Worm (Caenorhabditis elegans) whole organism, L4 larva: ENCODE measurements around the gene F22B5.4.

ENCODE experiments used
- R02D3.7 ChIP-seq: fragments of 150-350 bp; sonication (generic microtip); optimal IDR thresholded peaks from 3 replicates; lab custom pipeline; 2014; ENCODE audit warnings: missing biosample characterization, missing genetic modification characterization
- T26A8.4 ChIP-seq: fragments of 200-800 bp; sonication (Bioruptor generic); IDR thresholded peaks from 2 replicates; pipeline ENCODE4 v1.3.6; 2022; ENCODE audit warnings: missing genetic modification characterization, missing compliant biosample characterization
- Y105C5A.15 ChIP-seq: fragments of 200-800 bp; sonication (Bioruptor generic); IDR thresholded peaks from 2 replicates; pipeline ENCODE4 v1.3.6; 2022; ENCODE audit warnings: missing genetic modification characterization, missing compliant biosample characterization
- Y48G9A.11 ChIP-seq: fragments of 200-800 bp; sonication (Bioruptor generic); IDR thresholded peaks from 2 replicates; pipeline ENCODE4 v1.3.6; 2022; ENCODE audit warnings: missing genetic modification reagents, missing genetic modification characterization, missing compliant biosample characterization
- Y5F2A.4 ChIP-seq: fragments of 200-800 bp; sonication (Bioruptor generic); optimal IDR thresholded peaks from 2 replicates; lab custom pipeline; 2018; ENCODE audit warnings: mild to moderate bottlenecking, missing genetic modification characterization, missing compliant biosample characterization
- Y75B8A.6 ChIP-seq: fragments of 200-800 bp; sonication (Bioruptor generic); IDR thresholded peaks from 2 replicates; pipeline ENCODE4 v1.3.6; 2022; ENCODE audit warnings: missing genetic modification reagents, missing genetic modification characterization, missing compliant biosample characterization
- aha-1 ChIP-seq: fragments of 150-350 bp; peaks from one replicate; lab custom pipeline; 2014; ENCODE audit warnings: missing biosample characterization, missing genetic modification characterization
- ama-1 ChIP-seq: fragments of 150-350 bp; optimal IDR thresholded peaks from 2 replicates; lab custom pipeline; 2014; ENCODE audit warnings: inconsistent platforms, mixed read lengths
- attf-4 ChIP-seq: sonication (generic microtip); optimal IDR thresholded peaks from 3 replicates; lab custom pipeline; 2017; ENCODE audit warnings: missing biosample characterization, missing genetic modification characterization
- ceh-28 ChIP-seq: fragments of 150-350 bp; optimal IDR thresholded peaks from 2 replicates; lab custom pipeline; 2014; ENCODE audit warnings: missing biosample characterization, missing genetic modification reagents, missing genetic modification characterization
- ceh-32 ChIP-seq: sonication (generic microtip); optimal IDR thresholded peaks from 2 replicates; lab custom pipeline; 2016; ENCODE audit warnings: mild to moderate bottlenecking, missing genetic modification characterization, missing compliant biosample characterization; ENCODE audit not compliant: poor library complexity
- ceh-44 ChIP-seq: fragments of 200-800 bp; sonication (Bioruptor generic); IDR thresholded peaks from 2 replicates; pipeline ENCODE4 v1.3.6; 2022; ENCODE audit warnings: missing genetic modification reagents, missing genetic modification characterization, missing compliant biosample characterization
- ceh-62 ChIP-seq: sonication (generic microtip); optimal IDR thresholded peaks from 2 replicates; lab custom pipeline; 2017; ENCODE audit warnings: missing biosample characterization, missing genetic modification characterization
- cey-2 ChIP-seq: sonication (generic microtip); optimal IDR thresholded peaks from 3 replicates; lab custom pipeline; 2017; ENCODE audit warnings: missing genetic modification characterization, mild to moderate bottlenecking, missing compliant biosample characterization, antibody characterized with exemption, borderline replicate concordance; ENCODE audit not compliant: insufficient read depth
- daf-12 ChIP-seq: fragments of 150-350 bp; optimal IDR thresholded peaks from 2 replicates; lab custom pipeline; 2014; ENCODE audit warnings: missing biosample characterization, missing genetic modification reagents, missing genetic modification characterization
- daf-16 ChIP-seq, 3 experiments: sonication (generic microtip); optimal IDR thresholded peaks; 2 replicates each; lab custom pipeline; 2016 to 2017; ENCODE audit warnings: missing genetic modification characterization in 3 of 3, missing genetic modification reagents in 3 of 3, mild to moderate bottlenecking in 2 of 3, missing compliant biosample characterization in 2 of 3, missing biosample characterization in 1 of 3, moderate library complexity in 1 of 3
- daf-8 ChIP-seq: fragments of 200-800 bp; sonication (Bioruptor generic); IDR thresholded peaks from 2 replicates; pipeline ENCODE4 v1.3.6; 2022; ENCODE audit warnings: missing genetic modification characterization, missing compliant biosample characterization
- dmd-8 ChIP-seq: fragments of 200-800 bp; sonication (Bioruptor generic); IDR thresholded peaks from 2 replicates; pipeline ENCODE4 v1.3.6; 2022; ENCODE audit warnings: missing genetic modification characterization, missing compliant biosample characterization
- dpl-1 ChIP-seq: fragments of 150-350 bp; optimal IDR thresholded peaks from 2 replicates; lab custom pipeline; 2014; ENCODE audit warnings: missing biosample characterization, missing genetic modification reagents, missing genetic modification characterization
- duxl-1 ChIP-seq: sonication (generic microtip); optimal IDR thresholded peaks from 2 replicates; lab custom pipeline; 2016; ENCODE audit warnings: mild to moderate bottlenecking, missing genetic modification characterization, moderate library complexity, missing compliant biosample characterization; ENCODE audit not compliant: poor library complexity
- dve-1 ChIP-seq: sonication (generic microtip); optimal IDR thresholded peaks from 2 replicates; lab custom pipeline; 2017; ENCODE audit warnings: antibody characterized with exemption, mild to moderate bottlenecking, missing genetic modification characterization, missing compliant biosample characterization; ENCODE audit not compliant: insufficient read depth
- egl-27 ChIP-seq: sonication (generic microtip); optimal IDR thresholded peaks from 3 replicates; lab custom pipeline; 2017; ENCODE audit warnings: missing biosample characterization, missing genetic modification reagents, missing genetic modification characterization
- egl-43 ChIP-seq: fragments of 200-800 bp; sonication (Bioruptor generic); IDR thresholded peaks from 2 replicates; pipeline ENCODE4 v1.3.6; 2022; ENCODE audit warnings: missing genetic modification reagents, missing genetic modification characterization, missing compliant biosample characterization
- fos-1 ChIP-seq: fragments of 150-350 bp; optimal IDR thresholded peaks from 2 replicates; lab custom pipeline; 2014; ENCODE audit warnings: missing biosample characterization, missing genetic modification characterization
- jun-1 ChIP-seq: fragments of 150-350 bp; optimal IDR thresholded peaks from 2 replicates; lab custom pipeline; 2014; ENCODE audit warnings: missing biosample characterization, missing genetic modification reagents, missing genetic modification characterization
- lim-7 ChIP-seq: fragments of 200-800 bp; sonication (Bioruptor generic); IDR thresholded peaks from 2 replicates; pipeline ENCODE4 v1.3.6; 2022; ENCODE audit warnings: missing genetic modification characterization, missing compliant biosample characterization
- lin-15B ChIP-seq: fragments of 150-350 bp; sonication (generic microtip); optimal IDR thresholded peaks from 3 replicates; lab custom pipeline; 2014; ENCODE audit warnings: missing biosample characterization, missing genetic modification characterization
- lin-29 ChIP-seq: fragments of 200-800 bp; sonication (Bioruptor generic); IDR thresholded peaks from 2 replicates; pipeline ENCODE4 v1.3.6; 2022; ENCODE audit warnings: missing genetic modification reagents, missing genetic modification characterization, missing compliant biosample characterization
- lir-3 ChIP-seq: sonication (generic microtip); optimal IDR thresholded peaks from 2 replicates; lab custom pipeline; 2016; ENCODE audit warnings: mild to moderate bottlenecking, missing genetic modification characterization, missing compliant biosample characterization
- lsy-2 ChIP-seq, 2 experiments: fragments of 150-350 bp in 1 of 2; sonication (generic microtip) in 1 of 2; optimal IDR thresholded peaks; 2 replicates each; lab custom pipeline; 2014 to 2017; ENCODE audit warnings: missing biosample characterization in 2 of 2, missing genetic modification characterization in 2 of 2
- madf-5 ChIP-seq, 2 experiments: fragments of 200-800 bp; sonication (Bioruptor generic); IDR thresholded peaks; 2 replicates each; pipeline ENCODE4 v1.3.6; 2022; ENCODE audit warnings: missing compliant biosample characterization in 2 of 2, missing genetic modification characterization in 2 of 2
- madf-9 ChIP-seq: fragments of 200-800 bp; sonication (Bioruptor generic); conservative IDR thresholded peaks from 2 replicates; pipeline ENCODE4 v1.3.6; 2022; ENCODE audit warnings: missing genetic modification reagents, missing genetic modification characterization, missing compliant biosample characterization
- mdt-29 ChIP-seq: fragments of 200-800 bp; sonication (Bioruptor generic); IDR thresholded peaks from 2 replicates; pipeline ENCODE4 v1.3.6; 2022; ENCODE audit warnings: missing genetic modification reagents, missing genetic modification characterization, missing compliant biosample characterization
- mes-2 ChIP-seq: sonication (generic microtip); optimal IDR thresholded peaks from 2 replicates; lab custom pipeline; 2016; ENCODE audit warnings: missing genotype, mild to moderate bottlenecking, missing genetic modification characterization, missing compliant biosample characterization; ENCODE audit not compliant: poor library complexity, severe bottlenecking
- mxl-3 ChIP-seq: fragments of 200-800 bp; sonication (Bioruptor generic); optimal IDR thresholded peaks from 2 replicates; lab custom pipeline; 2018; ENCODE audit warnings: mild to moderate bottlenecking, missing genetic modification characterization, missing compliant biosample characterization
- nhr-11 ChIP-seq: fragments of 150-350 bp; optimal IDR thresholded peaks from 2 replicates; lab custom pipeline; 2014; ENCODE audit warnings: missing biosample characterization, missing genetic modification characterization
- nhr-111 ChIP-seq: fragments of 200-800 bp; sonication (Bioruptor generic); optimal IDR thresholded peaks from 2 replicates; lab custom pipeline; 2018; ENCODE audit warnings: mild to moderate bottlenecking, missing genetic modification characterization, missing compliant biosample characterization
- nhr-41 ChIP-seq: fragments of 200-800 bp; sonication (Bioruptor generic); IDR thresholded peaks from 2 replicates; pipeline ENCODE4 v1.3.6; 2022; ENCODE audit warnings: missing genetic modification reagents, missing genetic modification characterization, missing compliant biosample characterization
- nhr-42 ChIP-seq: fragments of 200-800 bp; sonication (Bioruptor generic); IDR thresholded peaks from 2 replicates; pipeline ENCODE4 v1.3.6; 2022; ENCODE audit warnings: missing genetic modification characterization, missing compliant biosample characterization
- nhr-48 ChIP-seq: sonication (generic microtip); optimal IDR thresholded peaks from 2 replicates; lab custom pipeline; 2016; ENCODE audit warnings: mild to moderate bottlenecking, missing genetic modification characterization, missing compliant biosample characterization
- nhr-6 ChIP-seq: fragments of 150-350 bp; optimal IDR thresholded peaks from 2 replicates; lab custom pipeline; 2014; ENCODE audit warnings: missing biosample characterization, missing genetic modification characterization
- pha-4 ChIP-seq, 2 experiments: fragments of 150-350 bp in 1 of 2; fragments of 200-800 bp in 1 of 2; sonication (Bioruptor generic) in 1 of 2; IDR thresholded peaks in 1 of 2; optimal IDR thresholded peaks in 1 of 2; 2 replicates each; pipeline versions ENCODE4 v1.3.6 to Lab custom; 2014 to 2022; ENCODE audit warnings: missing genetic modification characterization in 2 of 2, missing genetic modification reagents in 2 of 2, missing biosample characterization in 1 of 2, missing compliant biosample characterization in 1 of 2
- pqm-1 ChIP-seq: sonication (generic microtip); optimal IDR thresholded peaks from 2 replicates; lab custom pipeline; 2017; ENCODE audit warnings: missing biosample characterization, missing genetic modification characterization
- unc-130 ChIP-seq: sonication (generic microtip); optimal IDR thresholded peaks from 2 replicates; lab custom pipeline; 2016; ENCODE audit warnings: missing genetic modification reagents, missing genetic modification characterization, missing compliant biosample characterization
- unc-39 ChIP-seq: sonication (generic microtip); optimal IDR thresholded peaks from 2 replicates; lab custom pipeline; 2017; ENCODE audit warnings: missing biosample characterization, missing genetic modification characterization
- zag-1 ChIP-seq: fragments of 150-350 bp; optimal IDR thresholded peaks from 2 replicates; lab custom pipeline; 2014; ENCODE audit warnings: missing biosample characterization, missing genetic modification characterization
- zfp-2 ChIP-seq: sonication (generic microtip); optimal IDR thresholded peaks from 2 replicates; lab custom pipeline; 2016; ENCODE audit warnings: mild to moderate bottlenecking, missing genetic modification characterization, missing compliant biosample characterization
- zfp-3 ChIP-seq: fragments of 200-800 bp; sonication (Bioruptor generic); conservative IDR thresholded peaks from 2 replicates; pipeline ENCODE4 v1.3.6; 2022; ENCODE audit warnings: missing genetic modification reagents, missing genetic modification characterization, missing compliant biosample characterization

F22B5.4 gene

ce11 chrII:8428947-8429919 is 20.3 kb upstream of the F22B5.4 start (continued):
- TF ChIP-seq lin-15B (tag; lab: Kevin White, UChicago) (no peak), Y5F2A.4 (GFP tag; lab: Kevin White, UChicago) (no peak), zfp-3 (GFP tag; lab: Robert Waterston, UW) (no peak), Y75B8A.6 (GFP tag; lab: Robert Waterston, UW) (no peak), Y48G9A.11 (GFP tag; lab: Robert Waterston, UW) (no peak), daf-12 (tag; lab: Kevin White, UChicago) (no peak), daf-16 (GFP tag; optimal IDR thresholded peaks at IDR 0.05; lab: Kevin White, UChicago) (no peak), daf-16 (tag; optimal IDR thresholded peaks at IDR 0.05; lab: Kevin White, UChicago) (peak; percentile 8), lim-7 (no peak), Y105C5A.15 (GFP tag; lab: Robert Waterston, UW) (no peak), jun-1 (tag; lab: Kevin White, UChicago) (no peak), nhr-41 (GFP tag; lab: Robert Waterston, UW) (no peak), mdt-29 (GFP tag; lab: Robert Waterston, UW) (no peak), egl-27 (tag; lab: Kevin White, UChicago) (no peak), cey-2 (tag; lab: Kevin White, UChicago) (no peak), mxl-3 (GFP tag; lab: Kevin White, UChicago) (peak; percentile 7), unc-39 (no peak), pha-4 (GFP tag; IDR thresholded peaks at IDR 0.05; lab: Robert Waterston, UW) (no peak), pha-4 (tag; optimal IDR thresholded peaks at IDR 0.05; lab: Kevin White, UChicago) (no peak), T26A8.4 (GFP tag; lab: Robert Waterston, UW) (no peak), unc-130 (peak; percentile 14), nhr-11 (no peak), daf-8 (GFP tag; lab: Robert Waterston, UW) (no peak), ama-1 (lab: Kevin White, UChicago) (no peak), lir-3 (tag; lab: Kevin White, UChicago) (no peak), pqm-1 (no peak), nhr-6 (no peak), dve-1 (tag; lab: Kevin White, UChicago) (no peak), nhr-48 (tag; lab: Kevin White, UChicago) (no peak), lsy-2 (tag; optimal IDR thresholded peaks at IDR 0.05; lab: Kevin White, UChicago) (peak in 1 of 2 experiments; percentile 43), attf-4 (tag; lab: Kevin White, UChicago) (no peak), madf-9 (GFP tag; lab: Robert Waterston, UW) (no peak), madf-5 (GFP tag; IDR thresholded peaks at IDR 0.05; lab: Robert Waterston, UW) (no peak), ceh-62 (tag; lab: Kevin White, UChicago) (no peak), ceh-32 (tag; lab: Kevin White, UChicago) (no peak), duxl-1 (tag; lab: Kevin White, UChicago) (no peak), ceh-44 (GFP tag; lab: Robert Waterston, UW) (no peak), aha-1 (peak; percentile 76), nhr-111 (GFP tag; lab: Kevin White, UChicago) (no peak), zag-1 (tag; lab: Kevin White, UChicago) (no peak), dmd-8 (GFP tag; lab: Robert Waterston, UW) (no peak), dpl-1 (GFP tag; lab: Kevin White, UChicago) (peak; percentile 24), mes-2 (no peak), zfp-2 (no peak), ceh-28 (tag; lab: Kevin White, UChicago) (no peak), nhr-42 (no peak), egl-43 (GFP tag; lab: Robert Waterston, UW) (no peak), fos-1 (tag; lab: Kevin White, UChicago) (no peak), R02D3.7 (tag; lab: Kevin White, UChicago) (no peak), lin-29 (GFP tag; lab: Robert Waterston, UW) (no peak)
